Worm (Caenorhabditis elegans): Measurements from ENCODE around the gene F16B4.7.
A peak's percentile ranks its signal among the peaks of the same experiment; 100 is the strongest.

F16B4.7 gene

DNA sequence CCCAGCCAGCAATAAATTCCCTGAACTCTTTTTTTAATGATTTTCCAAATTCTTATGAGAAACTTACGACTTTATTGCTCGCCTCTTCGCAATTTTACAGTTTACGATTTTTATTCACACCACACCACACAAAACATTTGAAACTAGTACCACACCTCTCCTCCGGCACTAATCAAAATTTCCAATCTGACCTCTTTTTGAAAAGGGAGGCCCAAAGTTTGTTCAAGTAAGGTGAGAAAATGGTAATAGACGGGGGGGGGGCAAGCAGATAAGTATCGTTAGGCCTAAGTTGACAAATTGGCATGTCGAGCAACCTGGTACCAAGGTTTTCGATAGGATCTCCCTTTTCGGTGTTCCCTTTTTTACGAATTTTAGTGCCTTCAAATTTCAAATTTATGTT, 5.7 kb upstream of the F16B4.7 start:
- TF ChIP-seq aptf-2 (GFP tag; conservative IDR thresholded peaks at IDR 0.05), result no peak
- TF ChIP-seq hmg-20 (GFP tag; IDR thresholded peaks at IDR 0.05), result no peak
- TF ChIP-seq ztf-3 (GFP tag; optimal IDR thresholded peaks at IDR 0.05), result no peak
- no peak for TF ChIP-seq hsf-1 (GFP tag; IDR thresholded peaks at IDR 0.05)
- TF ChIP-seq egrh-3 (GFP tag; IDR thresholded peaks at IDR 0.05), result no peak
- TF ChIP-seq lsy-27 (tag; optimal IDR thresholded peaks at IDR 0.05; ENCODE audit: borderline replicate concordance, insufficient read depth), result no peak
- no peak for TF ChIP-seq B0336.3 (GFP tag; IDR thresholded peaks at IDR 0.05)
- no peak for TF ChIP-seq ceh-91 (GFP tag; IDR thresholded peaks at IDR 0.05)
- TF ChIP-seq attf-6 (GFP tag; IDR thresholded peaks at IDR 0.05), result no peak
- no peak for TF ChIP-seq Y67H2A.10 (GFP tag; conservative IDR thresholded peaks at IDR 0.05)
- no peak for TF ChIP-seq akir-1 (GFP tag; optimal IDR thresholded peaks at IDR 0.05)
- no peak for TF ChIP-seq somi-1 (GFP tag; optimal IDR thresholded peaks at IDR 0.05)
- TF ChIP-seq snpc-1.1 (tag; optimal IDR thresholded peaks at IDR 0.05; ENCODE audit: insufficient read depth), result no peak
- TF ChIP-seq chd-7 (tag; optimal IDR thresholded peaks at IDR 0.05), result no peak
- no peak for TF ChIP-seq madf-10 (tag; optimal IDR thresholded peaks at IDR 0.05)
- no peak for TF ChIP-seq nhr-90 (tag; optimal IDR thresholded peaks at IDR 0.05)

ce11 chrV:1583242-1583641, 2.3 kb upstream of the F16B4.7 start:
- TF ChIP-seq dpff-1 (tag; optimal IDR thresholded peaks at IDR 0.05), result no peak
- no peak for TF ChIP-seq nhr-27 (tag; optimal IDR thresholded peaks at IDR 0.05)
- no peak for TF ChIP-seq ztf-3 (GFP tag; optimal IDR thresholded peaks at IDR 0.05)
- TF ChIP-seq hlh-12 (tag; optimal IDR thresholded peaks at IDR 0.05), result no peak
- peak; percentile 51 for TF ChIP-seq zfh-2 (GFP tag; conservative IDR thresholded peaks at IDR 0.05)
- no peak for TF ChIP-seq ztf-6 (GFP tag; IDR thresholded peaks at IDR 0.05)
- no peak for TF ChIP-seq mxl-1 (tag; optimal IDR thresholded peaks at IDR 0.05)

ce11 chrV:1586906-1587305, 1.4 kb downstream of the F16B4.7 start, which contains the start of gene F16B4.6:
Gene F16B4.6 (plus strand): TSS chrV:1587206.
- TF ChIP-seq gei-17 (GFP tag; optimal IDR thresholded peaks at IDR 0.05), result no peak
- no peak for TF ChIP-seq lin-54 (GFP tag; optimal IDR thresholded peaks at IDR 0.05)
- no peak for TF ChIP-seq F55B11.4 (tag; optimal IDR thresholded peaks at IDR 0.05; ENCODE audit: borderline replicate concordance, insufficient read depth)
- TF ChIP-seq mel-28 (tag; optimal IDR thresholded peaks at IDR 0.05; ENCODE audit: borderline replicate concordance), result no peak
- TF ChIP-seq madf-6 (GFP tag; IDR thresholded peaks at IDR 0.05), result no peak
- no peak for TF ChIP-seq bed-2 (GFP tag; IDR thresholded peaks at IDR 0.05)
- TF ChIP-seq madf-10 (tag; optimal IDR thresholded peaks at IDR 0.05), result no peak
- no peak for TF ChIP-seq dpl-1 (GFP tag; optimal IDR thresholded peaks at IDR 0.05)

DNA sequence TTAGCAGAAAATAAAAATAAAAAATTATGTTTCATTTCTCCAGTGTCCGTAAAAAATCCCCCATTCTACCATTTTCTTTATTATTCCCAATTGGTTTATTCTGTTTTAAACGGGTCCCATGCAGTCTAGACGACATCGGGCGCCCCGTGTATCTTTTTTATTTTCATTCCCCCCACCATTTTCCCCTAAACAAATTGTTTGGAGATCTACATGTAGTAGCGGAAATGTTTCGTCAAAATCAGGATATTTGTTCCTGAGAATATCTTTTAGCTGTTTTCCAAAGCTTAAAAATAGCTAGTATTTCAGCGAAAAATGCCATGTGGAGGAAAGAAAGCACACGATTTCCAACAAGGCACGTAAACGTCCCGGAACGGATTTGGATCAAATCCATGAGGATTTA, 2.6 kb downstream of the F16B4.7 start, which contains the start of gene F16B4.5:
Gene F16B4.5 (plus strand): TSS at position 301 of the 400 bp plus-strand sequence.
- TF ChIP-seq athp-1 (tag; optimal IDR thresholded peaks at IDR 0.05), result no peak
- TF ChIP-seq pha-4 (tag; optimal IDR thresholded peaks at IDR 0.05), result no peak
- no peak for TF ChIP-seq sea-2 (GFP tag; IDR thresholded peaks at IDR 0.05)
- no peak for TF ChIP-seq nhr-80 (tag; optimal IDR thresholded peaks at IDR 0.05)
- TF ChIP-seq egl-18 (GFP tag; IDR thresholded peaks at IDR 0.05), result no peak
- TF ChIP-seq unc-62 (GFP tag; optimal IDR thresholded peaks at IDR 0.05), result no peak
- TF ChIP-seq F57A8.1 (GFP tag; optimal IDR thresholded peaks at IDR 0.05), result no peak
- TF ChIP-seq lsl-1 (GFP tag; optimal IDR thresholded peaks at IDR 0.05), result no peak
- no peak for TF ChIP-seq sdz-38 (tag; optimal IDR thresholded peaks at IDR 0.05)
- no peak for TF ChIP-seq D2030.7 (GFP tag; IDR thresholded peaks at IDR 0.05)
- no peak for TF ChIP-seq chd-7 (tag; optimal IDR thresholded peaks at IDR 0.05)
- TF ChIP-seq F52B5.7 (tag; optimal IDR thresholded peaks at IDR 0.05), result no peak
- no peak for TF ChIP-seq ceh-79 (tag; optimal IDR thresholded peaks at IDR 0.05)
- TF ChIP-seq cebp-1 (GFP tag; IDR thresholded peaks at IDR 0.05), result no peak
- no peak for TF ChIP-seq cebp-1 (tag; optimal IDR thresholded peaks at IDR 0.05)
- no peak for TF ChIP-seq lin-26 (GFP tag; IDR thresholded peaks at IDR 0.05)
- TF ChIP-seq nhr-90 (tag; optimal IDR thresholded peaks at IDR 0.05), result no peak

Data from whole organism, young adult.